Worm (Caenorhabditis elegans) whole organism, L3 larva: ENCODE measurements around the gene oxi-1.
A peak's percentile ranks its signal among the peaks of the same experiment; 100 is the strongest.

Experiments
- aly-2 ChIP-seq: fragments of 150-350 bp; optimal IDR thresholded peaks from 2 replicates; lab custom pipeline; 2014; ENCODE audit warnings: missing biosample characterization, missing genetic modification characterization
- ama-1 ChIP-seq: fragments of 150-350 bp; optimal IDR thresholded peaks from 2 replicates; lab custom pipeline; 2018
- ceh-16 ChIP-seq: sonication (generic microtip); optimal IDR thresholded peaks from 2 replicates; lab custom pipeline; 2017; ENCODE audit warnings: missing biosample characterization, missing genetic modification characterization
- ceh-9 ChIP-seq: sonication (generic microtip); optimal IDR thresholded peaks from 2 replicates; lab custom pipeline; 2018; ENCODE audit warnings: missing biosample characterization, missing genetic modification characterization
- daf-12 ChIP-seq: fragments of 150-350 bp; optimal IDR thresholded peaks from 2 replicates; lab custom pipeline; 2014; ENCODE audit warnings: missing biosample characterization, missing genetic modification reagents, missing genetic modification characterization
- egl-27 ChIP-seq: sonication (generic microtip); optimal IDR thresholded peaks from 4 replicates; lab custom pipeline; 2017; ENCODE audit warnings: missing biosample characterization, missing genetic modification reagents, missing genetic modification characterization
- egl-5 ChIP-seq: fragments of 150-350 bp; optimal IDR thresholded peaks from 2 replicates; lab custom pipeline; 2017; ENCODE audit warnings: missing biosample characterization, missing genetic modification reagents, missing genetic modification characterization, inconsistent platforms
- elt-1 ChIP-seq: fragments of 150-350 bp; optimal IDR thresholded peaks from 2 replicates; lab custom pipeline; 2014; ENCODE audit warnings: missing biosample characterization, missing genetic modification characterization
- elt-2 ChIP-seq: sonication (generic microtip); optimal IDR thresholded peaks from 2 replicates; lab custom pipeline; 2016; ENCODE audit warnings: missing genetic modification reagents, mild to moderate bottlenecking, missing genetic modification characterization, missing compliant biosample characterization
- eor-1 ChIP-seq, 2 experiments: fragments of 150-350 bp; optimal IDR thresholded peaks; 2 replicates each; lab custom pipeline; 2014 to 2018; ENCODE audit warnings: missing biosample characterization in 2 of 2, missing genetic modification characterization in 2 of 2
- fkh-2 ChIP-seq: fragments of 150-350 bp; optimal IDR thresholded peaks from 2 replicates; lab custom pipeline; 2014; ENCODE audit warnings: missing biosample characterization, missing genetic modification reagents, missing genetic modification characterization
- jun-1 ChIP-seq: fragments of 150-350 bp; optimal IDR thresholded peaks from 2 replicates; lab custom pipeline; 2014; ENCODE audit warnings: missing biosample characterization, missing genetic modification reagents, missing genetic modification characterization
- lin-39 ChIP-seq: fragments of 150-350 bp; optimal IDR thresholded peaks from 2 replicates; lab custom pipeline; 2018; ENCODE audit warnings: missing biosample characterization, missing genetic modification reagents, missing genetic modification characterization
- lsy-12 ChIP-seq: sonication (generic microtip); optimal IDR thresholded peaks from 2 replicates; lab custom pipeline; 2016; ENCODE audit warnings: mild to moderate bottlenecking, missing genetic modification characterization, missing compliant biosample characterization
- mdl-1 ChIP-seq: fragments of 150-350 bp; optimal IDR thresholded peaks from 2 replicates; lab custom pipeline; 2014; ENCODE audit warnings: missing biosample characterization, missing genetic modification characterization
- mml-1 ChIP-seq: fragments of 150-350 bp; sonication (generic microtip); optimal IDR thresholded peaks from 3 replicates; lab custom pipeline; 2014; ENCODE audit warnings: missing biosample characterization, missing genetic modification characterization
- nfya-1 ChIP-seq: sonication (generic microtip); optimal IDR thresholded peaks from 2 replicates; lab custom pipeline; 2017; ENCODE audit warnings: missing genetic modification characterization, mild to moderate bottlenecking, missing compliant biosample characterization, antibody characterized with exemption, moderate library complexity; ENCODE audit not compliant: insufficient read depth
- nhr-11 ChIP-seq: fragments of 150-350 bp; optimal IDR thresholded peaks from 2 replicates; lab custom pipeline; 2014; ENCODE audit warnings: missing biosample characterization, missing genetic modification characterization
- nhr-12 ChIP-seq: fragments of 150-350 bp; optimal IDR thresholded peaks from 2 replicates; lab custom pipeline; 2014; ENCODE audit warnings: missing biosample characterization, missing genetic modification characterization
- nhr-23 ChIP-seq: fragments of 150-350 bp; optimal IDR thresholded peaks from 2 replicates; lab custom pipeline; 2014; ENCODE audit warnings: missing biosample characterization, missing genetic modification reagents, missing genetic modification characterization
- nhr-237 ChIP-seq: fragments of 150-350 bp; optimal IDR thresholded peaks from 2 replicates; lab custom pipeline; 2014; ENCODE audit warnings: missing biosample characterization, missing genetic modification characterization
- nhr-28 ChIP-seq: fragments of 150-350 bp; optimal IDR thresholded peaks from 2 replicates; lab custom pipeline; 2014; ENCODE audit warnings: missing biosample characterization, missing genetic modification characterization
- nhr-43 ChIP-seq: sonication (generic microtip); optimal IDR thresholded peaks from 2 replicates; lab custom pipeline; 2016; ENCODE audit warnings: mild to moderate bottlenecking, missing genetic modification characterization, missing compliant biosample characterization; ENCODE audit not compliant: poor library complexity, severe bottlenecking
- nhr-67 ChIP-seq: fragments of 150-350 bp; optimal IDR thresholded peaks from 2 replicates; lab custom pipeline; 2014; ENCODE audit warnings: missing biosample characterization, missing genetic modification characterization
- nhr-76 ChIP-seq: fragments of 150-350 bp; sonication (generic microtip); optimal IDR thresholded peaks from 5 replicates; lab custom pipeline; 2014; ENCODE audit warnings: missing biosample characterization, missing genetic modification characterization
- nhr-77 ChIP-seq: fragments of 150-350 bp; optimal IDR thresholded peaks from 2 replicates; lab custom pipeline; 2014; ENCODE audit warnings: missing biosample characterization, missing genetic modification characterization
- pha-4 ChIP-seq: fragments of 150-350 bp; optimal IDR thresholded peaks from 2 replicates; lab custom pipeline; 2014; ENCODE audit warnings: missing biosample characterization, missing genetic modification reagents, missing genetic modification characterization
- pqm-1 ChIP-seq: fragments of 150-350 bp; optimal IDR thresholded peaks from 2 replicates; lab custom pipeline; 2017; ENCODE audit warnings: missing biosample characterization, missing genetic modification characterization, inconsistent platforms
- sea-2 ChIP-seq: fragments of 150-350 bp; sonication (generic microtip); optimal IDR thresholded peaks from 4 replicates; lab custom pipeline; 2014; ENCODE audit warnings: missing biosample characterization, missing genetic modification reagents, missing genetic modification characterization
- skn-1 ChIP-seq: fragments of 150-350 bp; optimal IDR thresholded peaks from 2 replicates; lab custom pipeline; 2014; ENCODE audit warnings: missing biosample characterization, missing genetic modification characterization
- snpc-4 ChIP-seq: fragments of 150-350 bp; optimal IDR thresholded peaks from 2 replicates; lab custom pipeline; 2014; ENCODE audit warnings: missing biosample characterization, missing genetic modification characterization
- tbx-2 ChIP-seq: sonication (generic microtip); optimal IDR thresholded peaks from 2 replicates; lab custom pipeline; 2016; ENCODE audit warnings: mild to moderate bottlenecking, missing genetic modification characterization, missing compliant biosample characterization
- unc-62 ChIP-seq: fragments of 150-350 bp; sonication (generic microtip); optimal IDR thresholded peaks from 4 replicates; lab custom pipeline; 2014; ENCODE audit warnings: missing biosample characterization, missing genetic modification reagents, missing genetic modification characterization
- zag-1 ChIP-seq: fragments of 150-350 bp; optimal IDR thresholded peaks from 2 replicates; lab custom pipeline; 2014; ENCODE audit warnings: missing biosample characterization, missing genetic modification characterization
- ztf-11 ChIP-seq: fragments of 150-350 bp; optimal IDR thresholded peaks from 2 replicates; lab custom pipeline; 2014; ENCODE audit warnings: missing biosample characterization, missing genetic modification characterization

The oxi-1 gene

DNA sequence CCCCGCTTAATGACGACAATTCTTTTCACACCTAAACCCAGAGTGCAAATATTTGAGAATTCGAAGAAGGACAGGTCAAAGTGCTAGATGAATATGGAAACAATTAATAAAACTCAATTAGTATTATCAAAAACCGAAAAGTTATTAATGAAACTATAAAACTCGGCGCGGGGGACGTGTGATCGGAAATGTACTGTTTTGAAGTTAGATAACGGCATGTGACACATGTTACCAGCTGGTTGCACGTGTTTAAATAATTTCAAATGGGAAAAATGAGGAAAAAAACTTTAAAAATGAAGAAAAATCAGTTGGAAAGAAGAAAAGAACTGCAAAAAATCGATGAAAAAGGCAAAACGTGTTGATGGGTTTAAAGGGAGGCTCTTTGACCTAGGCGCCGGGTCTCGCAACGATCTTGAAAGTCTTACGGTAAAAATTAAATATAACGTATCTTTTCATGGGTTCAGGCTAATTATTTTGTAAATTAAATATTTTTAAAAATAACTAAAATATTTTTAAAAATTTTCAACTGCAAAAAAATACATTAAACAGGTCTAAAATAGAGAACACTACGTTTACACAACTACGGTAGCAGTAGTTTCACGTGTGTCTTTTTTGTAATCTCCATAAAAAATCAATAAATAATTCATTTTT lies 37.4 kb upstream of the oxi-1 start:
- TF ChIP-seq nhr-76 (tag; lab: Kevin White, UChicago) = no peak
- TF ChIP-seq skn-1 (tag; lab: Kevin White, UChicago) = no peak
- TF ChIP-seq zag-1 = no peak
- TF ChIP-seq nhr-23 (tag; lab: Kevin White, UChicago) = no peak
- TF ChIP-seq sea-2 (GFP tag; lab: Kevin White, UChicago) = no peak
- peak; percentile 68 for TF ChIP-seq pqm-1 (tag; lab: Kevin White, UChicago)
- TF ChIP-seq elt-2 (tag; lab: Kevin White, UChicago) = peak; percentile 67
- no peak for TF ChIP-seq unc-62
- no peak for TF ChIP-seq ceh-16
- TF ChIP-seq pha-4 = peak; percentile 14
- no peak for TF ChIP-seq ztf-11 (tag; lab: Kevin White, UChicago)
- TF ChIP-seq nhr-11 (tag; lab: Kevin White, UChicago) = no peak
- TF ChIP-seq tbx-2 (tag; lab: Kevin White, UChicago) = no peak
- TF ChIP-seq nhr-237 = no peak
- TF ChIP-seq fkh-2 (tag; lab: Kevin White, UChicago) = no peak
- TF ChIP-seq mml-1 (tag; lab: Kevin White, UChicago) = no peak
- TF ChIP-seq, all 47 proteins: peak for 3

DNA sequence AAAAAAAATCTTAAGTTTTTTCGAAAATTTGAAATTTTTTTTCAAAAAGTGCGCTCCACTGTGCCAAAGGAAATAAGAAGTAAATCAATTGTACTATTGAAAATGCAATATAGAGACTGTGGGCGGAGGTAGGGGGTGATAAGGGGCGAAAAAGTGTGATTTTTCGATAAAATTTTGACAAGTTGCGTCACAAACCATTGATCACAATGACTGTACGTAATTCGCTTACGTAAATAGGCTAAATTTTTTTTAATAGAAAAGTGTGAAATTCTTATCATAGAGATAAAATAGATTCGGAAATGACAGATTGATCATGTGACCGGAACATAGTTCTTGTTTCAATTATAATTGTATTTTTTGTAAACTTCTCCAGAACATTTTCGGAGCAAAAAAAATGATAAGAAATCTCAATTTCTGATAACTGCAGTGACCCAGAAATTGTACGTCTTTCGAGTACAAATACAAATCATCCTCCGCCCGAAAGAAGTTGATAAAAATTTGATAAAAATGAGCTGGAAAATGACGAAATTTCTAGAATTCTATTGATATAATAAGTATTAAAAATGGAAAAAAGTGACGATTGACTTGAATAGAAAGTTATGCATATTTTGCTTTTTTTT lies 35.5 kb upstream of the oxi-1 start:
- TF ChIP-seq pqm-1 (tag; lab: Kevin White, UChicago) (peak; percentile 81), mdl-1 (tag; lab: Kevin White, UChicago) (no peak), elt-2 (tag; lab: Kevin White, UChicago) (peak; percentile 98), fkh-2 (tag; lab: Kevin White, UChicago) (no peak), egl-27 (tag; lab: Kevin White, UChicago) (no peak), jun-1 (tag; lab: Kevin White, UChicago) (peak; percentile 47), nfya-1 (no peak), snpc-4 (tag; lab: Kevin White, UChicago) (no peak), daf-12 (no peak), elt-1 (tag; lab: Kevin White, UChicago) (no peak), nhr-76 (tag; lab: Kevin White, UChicago) (no peak), pha-4 (peak; percentile 34), nhr-28 (no peak)
- TF ChIP-seq, all 47 proteins: peak for 4

DNA sequence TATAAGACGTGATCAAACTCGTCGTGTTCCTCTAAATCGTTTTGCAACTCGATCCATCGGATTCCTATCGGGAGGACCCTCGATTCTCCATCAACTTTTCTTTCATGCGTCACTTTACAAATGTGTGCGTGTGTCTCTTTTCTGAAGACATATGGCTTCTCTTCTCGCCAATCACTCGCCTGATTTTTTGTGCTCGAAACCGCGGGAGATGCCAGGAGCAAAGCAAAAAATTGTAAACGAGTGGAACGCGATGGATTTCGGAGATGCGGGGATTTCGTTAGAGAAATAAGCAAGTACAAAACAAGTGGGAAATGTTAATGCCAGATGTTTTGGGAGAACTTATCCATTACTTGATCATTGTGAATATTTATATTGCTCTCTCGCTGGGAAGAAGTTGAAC lies 33.9 kb upstream of the oxi-1 start:
- TF ChIP-seq egl-5 (tag; lab: Kevin White, UChicago) = peak; percentile 4
- TF ChIP-seq nhr-11 (tag; lab: Kevin White, UChicago) = no peak
- TF ChIP-seq, all 47 proteins: peak for 1

DNA sequence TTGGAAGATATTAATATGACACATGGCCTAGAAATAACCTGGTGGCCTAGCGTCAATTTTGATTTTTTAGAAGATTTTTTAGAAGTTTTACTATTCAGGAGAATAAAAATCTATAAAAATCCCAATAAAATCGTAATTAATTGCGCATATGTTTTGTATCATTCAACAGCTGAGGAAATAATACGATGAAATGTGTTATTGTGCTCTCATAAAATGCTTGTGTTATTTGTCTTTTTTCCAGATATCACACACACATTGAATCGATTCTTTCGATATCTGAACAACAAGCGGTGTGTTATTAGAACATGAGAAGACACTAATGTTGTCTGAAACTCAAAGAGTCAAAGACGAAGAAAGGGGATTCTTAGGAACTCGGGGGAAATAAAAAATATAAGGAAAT lies 33.0 kb upstream of the oxi-1 start:
- TF ChIP-seq elt-1 (tag; lab: Kevin White, UChicago) = no peak

DNA sequence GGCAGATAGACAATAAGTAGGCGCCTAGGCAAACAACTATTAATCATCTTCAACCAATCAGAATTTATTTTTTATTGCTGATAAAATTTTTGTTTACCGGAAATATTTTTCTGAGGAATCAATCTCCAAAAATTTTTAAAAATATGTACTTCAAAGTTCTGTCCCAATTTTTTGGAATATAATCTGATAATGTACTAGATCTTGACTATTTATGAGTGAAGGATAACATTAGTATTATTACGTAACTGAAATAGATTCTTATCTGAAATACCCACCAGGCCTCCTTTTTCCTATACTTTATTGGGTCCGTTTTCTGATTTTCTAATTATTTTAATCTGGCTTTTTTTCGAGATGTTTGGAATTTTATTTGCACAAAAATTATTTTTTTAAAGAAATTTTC lies 26.6 kb upstream of the oxi-1 start:
- TF ChIP-seq pha-4 (no peak), nfya-1 (no peak), snpc-4 (tag; lab: Kevin White, UChicago) (no peak), nhr-67 (tag; lab: Kevin White, UChicago) (no peak), zag-1 (no peak), ceh-9 (no peak), ama-1 (lab: Kevin White, UChicago) (no peak)

DNA sequence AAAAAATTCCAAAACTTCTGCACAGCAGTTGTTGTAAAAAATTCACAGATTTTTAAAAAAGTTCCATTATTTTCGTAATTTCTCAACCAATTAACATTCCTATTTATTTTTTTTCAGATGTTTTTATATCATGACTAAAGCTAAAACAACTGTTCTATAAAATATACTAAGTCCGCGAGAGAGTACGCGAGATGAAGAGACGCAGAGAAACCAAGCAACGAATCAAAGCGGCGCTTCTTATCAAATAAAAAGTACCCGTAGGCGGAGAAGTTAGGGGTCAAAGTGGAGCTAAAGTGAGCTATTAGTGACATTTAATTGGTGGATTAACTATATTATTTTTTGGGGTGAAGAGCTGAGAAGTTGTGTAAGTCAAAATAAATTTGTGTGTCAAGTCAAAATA lies 25.4 kb upstream of the oxi-1 start, which contains the start of gene sbsp-1:
sbsp-1 (plus strand) TSS at position 301 of the 400 bp plus-strand sequence.
- TF ChIP-seq lsy-12 (tag; lab: Kevin White, UChicago) (no peak), sea-2 (GFP tag; lab: Kevin White, UChicago) (no peak), eor-1 (tag; optimal IDR thresholded peaks at IDR 0.05; lab: Kevin White, UChicago) (no peak), nhr-76 (tag; lab: Kevin White, UChicago) (no peak), pqm-1 (tag; lab: Kevin White, UChicago) (no peak), ztf-11 (tag; lab: Kevin White, UChicago) (no peak), aly-2 (tag; lab: Kevin White, UChicago) (no peak), nhr-12 (tag; lab: Kevin White, UChicago) (no peak), nhr-23 (tag; lab: Kevin White, UChicago) (no peak), nhr-77 (tag; lab: Kevin White, UChicago) (no peak), lin-39 (no peak), daf-12 (no peak), nhr-43 (tag; lab: Kevin White, UChicago) (no peak)
